Worm (Caenorhabditis elegans) whole organism, L3 larva: ENCODE data around the gene nhr-167.

Experiments
- R02D3.7 ChIP-seq: fragments of 150-350 bp; optimal IDR thresholded peaks from 2 replicates; lab custom pipeline; 2014; ENCODE audit warnings: missing biosample characterization, missing genetic modification characterization
- ZK546.5 ChIP-seq: sonication (generic microtip); optimal IDR thresholded peaks from 2 replicates; lab custom pipeline; 2017; ENCODE audit warnings: missing biosample characterization, missing genetic modification characterization
- aly-2 ChIP-seq: fragments of 150-350 bp; optimal IDR thresholded peaks from 2 replicates; lab custom pipeline; 2014; ENCODE audit warnings: missing biosample characterization, missing genetic modification characterization
- ama-1 ChIP-seq: fragments of 150-350 bp; optimal IDR thresholded peaks from 2 replicates; lab custom pipeline; 2018
- ceh-16 ChIP-seq: sonication (generic microtip); optimal IDR thresholded peaks from 2 replicates; lab custom pipeline; 2017; ENCODE audit warnings: missing biosample characterization, missing genetic modification characterization
- ceh-28 ChIP-seq: fragments of 150-350 bp; optimal IDR thresholded peaks from 2 replicates; lab custom pipeline; 2014; ENCODE audit warnings: missing biosample characterization, missing genetic modification reagents, missing genetic modification characterization
- ceh-82 ChIP-seq: fragments of 150-350 bp; optimal IDR thresholded peaks from 2 replicates; lab custom pipeline; 2014; ENCODE audit warnings: missing biosample characterization, missing genetic modification characterization
- daf-12 ChIP-seq: fragments of 150-350 bp; optimal IDR thresholded peaks from 2 replicates; lab custom pipeline; 2014; ENCODE audit warnings: missing biosample characterization, missing genetic modification reagents, missing genetic modification characterization
- egl-27 ChIP-seq: sonication (generic microtip); optimal IDR thresholded peaks from 4 replicates; lab custom pipeline; 2017; ENCODE audit warnings: missing biosample characterization, missing genetic modification reagents, missing genetic modification characterization
- elt-1 ChIP-seq: fragments of 150-350 bp; optimal IDR thresholded peaks from 2 replicates; lab custom pipeline; 2014; ENCODE audit warnings: missing biosample characterization, missing genetic modification characterization
- elt-2 ChIP-seq: sonication (generic microtip); optimal IDR thresholded peaks from 2 replicates; lab custom pipeline; 2016; ENCODE audit warnings: missing genetic modification reagents, mild to moderate bottlenecking, missing genetic modification characterization, missing compliant biosample characterization
- elt-3 ChIP-seq, 3 experiments: fragments of 150-350 bp in 1 of 3; sonication (generic microtip) in 2 of 3; optimal IDR thresholded peaks; 2 replicates in 2 of 3; 4 replicates in 1 of 3; lab custom pipeline; 2014 to 2017; ENCODE audit warnings: missing biosample characterization in 3 of 3, missing genetic modification characterization in 3 of 3
- fkh-2 ChIP-seq: fragments of 150-350 bp; optimal IDR thresholded peaks from 2 replicates; lab custom pipeline; 2014; ENCODE audit warnings: missing biosample characterization, missing genetic modification reagents, missing genetic modification characterization
- fos-1 ChIP-seq: fragments of 150-350 bp; optimal IDR thresholded peaks from 2 replicates; lab custom pipeline; 2014; ENCODE audit warnings: missing biosample characterization, missing genetic modification characterization
- hmg-11 ChIP-seq: sonication (generic microtip); optimal IDR thresholded peaks from 2 replicates; lab custom pipeline; 2016; ENCODE audit warnings: missing genetic modification characterization, missing compliant biosample characterization
- jun-1 ChIP-seq: fragments of 150-350 bp; optimal IDR thresholded peaks from 2 replicates; lab custom pipeline; 2014; ENCODE audit warnings: missing biosample characterization, missing genetic modification reagents, missing genetic modification characterization
- lin-15B ChIP-seq: fragments of 150-350 bp; optimal IDR thresholded peaks from 2 replicates; lab custom pipeline; 2014; ENCODE audit warnings: missing biosample characterization, missing genetic modification characterization
- lin-39 ChIP-seq: fragments of 150-350 bp; optimal IDR thresholded peaks from 2 replicates; lab custom pipeline; 2018; ENCODE audit warnings: missing biosample characterization, missing genetic modification reagents, missing genetic modification characterization
- lsy-12 ChIP-seq: sonication (generic microtip); optimal IDR thresholded peaks from 2 replicates; lab custom pipeline; 2016; ENCODE audit warnings: mild to moderate bottlenecking, missing genetic modification characterization, missing compliant biosample characterization
- mml-1 ChIP-seq: fragments of 150-350 bp; sonication (generic microtip); optimal IDR thresholded peaks from 3 replicates; lab custom pipeline; 2014; ENCODE audit warnings: missing biosample characterization, missing genetic modification characterization
- nfya-1 ChIP-seq: sonication (generic microtip); optimal IDR thresholded peaks from 2 replicates; lab custom pipeline; 2017; ENCODE audit warnings: missing genetic modification characterization, mild to moderate bottlenecking, missing compliant biosample characterization, antibody characterized with exemption, moderate library complexity; ENCODE audit not compliant: insufficient read depth
- nhr-11 ChIP-seq: fragments of 150-350 bp; optimal IDR thresholded peaks from 2 replicates; lab custom pipeline; 2014; ENCODE audit warnings: missing biosample characterization, missing genetic modification characterization
- nhr-12 ChIP-seq: fragments of 150-350 bp; optimal IDR thresholded peaks from 2 replicates; lab custom pipeline; 2014; ENCODE audit warnings: missing biosample characterization, missing genetic modification characterization
- nhr-23 ChIP-seq: fragments of 150-350 bp; optimal IDR thresholded peaks from 2 replicates; lab custom pipeline; 2014; ENCODE audit warnings: missing biosample characterization, missing genetic modification reagents, missing genetic modification characterization
- nhr-25 ChIP-seq: sonication (generic microtip); optimal IDR thresholded peaks from 2 replicates; lab custom pipeline; 2017; ENCODE audit warnings: missing biosample characterization, missing genetic modification characterization
- nhr-28 ChIP-seq: fragments of 150-350 bp; optimal IDR thresholded peaks from 2 replicates; lab custom pipeline; 2014; ENCODE audit warnings: missing biosample characterization, missing genetic modification characterization
- nhr-43 ChIP-seq: sonication (generic microtip); optimal IDR thresholded peaks from 2 replicates; lab custom pipeline; 2016; ENCODE audit warnings: mild to moderate bottlenecking, missing genetic modification characterization, missing compliant biosample characterization; ENCODE audit not compliant: poor library complexity, severe bottlenecking
- nhr-67 ChIP-seq: fragments of 150-350 bp; optimal IDR thresholded peaks from 2 replicates; lab custom pipeline; 2014; ENCODE audit warnings: missing biosample characterization, missing genetic modification characterization
- nhr-76 ChIP-seq: fragments of 150-350 bp; sonication (generic microtip); optimal IDR thresholded peaks from 5 replicates; lab custom pipeline; 2014; ENCODE audit warnings: missing biosample characterization, missing genetic modification characterization
- nhr-77 ChIP-seq: fragments of 150-350 bp; optimal IDR thresholded peaks from 2 replicates; lab custom pipeline; 2014; ENCODE audit warnings: missing biosample characterization, missing genetic modification characterization
- pha-4 ChIP-seq: fragments of 150-350 bp; optimal IDR thresholded peaks from 2 replicates; lab custom pipeline; 2014; ENCODE audit warnings: missing biosample characterization, missing genetic modification reagents, missing genetic modification characterization
- pqm-1 ChIP-seq: fragments of 150-350 bp; optimal IDR thresholded peaks from 2 replicates; lab custom pipeline; 2017; ENCODE audit warnings: missing biosample characterization, missing genetic modification characterization, inconsistent platforms
- sea-2 ChIP-seq: fragments of 150-350 bp; sonication (generic microtip); optimal IDR thresholded peaks from 4 replicates; lab custom pipeline; 2014; ENCODE audit warnings: missing biosample characterization, missing genetic modification reagents, missing genetic modification characterization
- skn-1 ChIP-seq: fragments of 150-350 bp; optimal IDR thresholded peaks from 2 replicates; lab custom pipeline; 2014; ENCODE audit warnings: missing biosample characterization, missing genetic modification characterization
- snpc-4 ChIP-seq: fragments of 150-350 bp; optimal IDR thresholded peaks from 2 replicates; lab custom pipeline; 2014; ENCODE audit warnings: missing biosample characterization, missing genetic modification characterization
- tbx-2 ChIP-seq: sonication (generic microtip); optimal IDR thresholded peaks from 2 replicates; lab custom pipeline; 2016; ENCODE audit warnings: mild to moderate bottlenecking, missing genetic modification characterization, missing compliant biosample characterization
- unc-39 ChIP-seq: sonication (generic microtip); optimal IDR thresholded peaks from 4 replicates; lab custom pipeline; 2017; ENCODE audit warnings: missing biosample characterization, missing genetic modification characterization
- unc-62 ChIP-seq: fragments of 150-350 bp; sonication (generic microtip); optimal IDR thresholded peaks from 4 replicates; lab custom pipeline; 2014; ENCODE audit warnings: missing biosample characterization, missing genetic modification reagents, missing genetic modification characterization
- zag-1 ChIP-seq: fragments of 150-350 bp; optimal IDR thresholded peaks from 2 replicates; lab custom pipeline; 2014; ENCODE audit warnings: missing biosample characterization, missing genetic modification characterization

Gene nhr-167

ce11 chrX:11965663-11966304 is 16.1 kb downstream of the nhr-167 start, which contains the start of gene sams-1 (continued):
- TF ChIP-seq nhr-76 (tag; lab: Kevin White, UChicago), result no peak
- TF ChIP-seq ceh-82 (tag; lab: Kevin White, UChicago), result no peak
- no peak for TF ChIP-seq tbx-2
- no peak for TF ChIP-seq lin-39 (tag; lab: Kevin White, UChicago)
- peak; percentile 39 for TF ChIP-seq pqm-1 (tag; lab: Kevin White, UChicago)
- TF ChIP-seq fos-1 (tag; lab: Kevin White, UChicago), result no peak
- peak; percentile 59 for TF ChIP-seq ama-1 (lab: Kevin White, UChicago)
- TF ChIP-seq lin-15B (tag; lab: Kevin White, UChicago), result no peak
- TF ChIP-seq elt-3 (tag; optimal IDR thresholded peaks at IDR 0.05; lab: Kevin White, UChicago), result peak in 1 of 3 experiments; percentile 29
- TF ChIP-seq aly-2 (tag; lab: Kevin White, UChicago), result no peak
- TF ChIP-seq nhr-12, result no peak
- TF ChIP-seq nhr-43, result peak; percentile 32
- no peak for TF ChIP-seq mml-1 (tag; lab: Kevin White, UChicago)
- TF ChIP-seq elt-2 (tag; lab: Kevin White, UChicago), result peak; percentile 75
- no peak for TF ChIP-seq nhr-67 (tag; lab: Kevin White, UChicago)
- TF ChIP-seq fkh-2, result no peak
- no peak for TF ChIP-seq R02D3.7
- no peak for TF ChIP-seq zag-1
- no peak for TF ChIP-seq nhr-28 (tag; lab: Kevin White, UChicago)
- TF ChIP-seq egl-27 (tag; lab: Kevin White, UChicago), result no peak
- TF ChIP-seq pha-4, result no peak
- no peak for TF ChIP-seq unc-62
- TF ChIP-seq, all 47 proteins: peak for 9

DNA sequence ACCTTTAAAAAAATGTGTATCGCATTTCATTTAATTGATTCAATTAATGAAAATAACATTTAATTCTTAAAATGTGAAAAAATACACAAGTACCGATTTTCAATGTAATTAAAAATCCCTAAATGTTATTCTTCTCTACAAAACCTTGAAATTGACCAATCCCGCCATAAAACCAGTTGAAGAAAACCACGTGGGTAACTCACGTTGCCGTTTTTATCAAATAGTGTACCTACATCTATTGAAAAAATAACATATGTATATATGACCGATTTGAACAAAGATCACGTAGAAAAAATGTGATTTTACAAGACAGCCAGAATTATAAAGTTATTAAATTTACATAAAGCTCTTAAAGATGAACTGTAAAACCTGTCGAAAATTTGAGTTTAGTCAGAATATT is 16.7 kb downstream of the nhr-167 start:
- TF ChIP-seq aly-2 (tag; lab: Kevin White, UChicago), result no peak
- TF ChIP-seq nhr-23, result peak; percentile 3
- TF ChIP-seq hmg-11 (tag; lab: Kevin White, UChicago), result no peak

- no peak for TF ChIP-seq nhr-76 (tag; lab: Kevin White, UChicago)
- peak; percentile 0 for TF ChIP-seq nfya-1 (tag; lab: Kevin White, UChicago)
- TF ChIP-seq nhr-11 (tag; lab: Kevin White, UChicago), result no peak
- TF ChIP-seq unc-39 (tag; lab: Kevin White, UChicago), result no peak
- no peak for TF ChIP-seq lsy-12 (tag; lab: Kevin White, UChicago)
- no peak for TF ChIP-seq lin-39 (tag; lab: Kevin White, UChicago)
- peak; percentile 10 for TF ChIP-seq nhr-43
- TF ChIP-seq lin-15B (tag; lab: Kevin White, UChicago), result no peak
- TF ChIP-seq pqm-1 (tag; lab: Kevin White, UChicago), result peak; percentile 93
- TF ChIP-seq elt-1 (tag; lab: Kevin White, UChicago), result no peak
- peak in 1 of 3 experiments; percentile 19 for TF ChIP-seq elt-3 (tag; optimal IDR thresholded peaks at IDR 0.05; lab: Kevin White, UChicago)
- TF ChIP-seq nhr-12, result no peak
- no peak for TF ChIP-seq skn-1 (tag; lab: Kevin White, UChicago)
- no peak for TF ChIP-seq aly-2 (tag; lab: Kevin White, UChicago)
- TF ChIP-seq elt-2 (tag; lab: Kevin White, UChicago), result peak; percentile 83
- TF ChIP-seq fos-1 (tag; lab: Kevin White, UChicago), result peak; percentile 40
Measured at ce11 chrX:11964555-11964954, 17.3 kb downstream of the nhr-167 start.

- TF ChIP-seq elt-1 (tag; lab: Kevin White, UChicago) (peak; percentile 74), pha-4 (no peak), nhr-23 (peak; percentile 27), nhr-25 (tag; lab: Kevin White, UChicago) (peak; percentile 47), elt-2 (tag; lab: Kevin White, UChicago) (no peak)
Measured at ce11 chrX:11963659-11964058, 18.2 kb downstream of the nhr-167 start.

DNA sequence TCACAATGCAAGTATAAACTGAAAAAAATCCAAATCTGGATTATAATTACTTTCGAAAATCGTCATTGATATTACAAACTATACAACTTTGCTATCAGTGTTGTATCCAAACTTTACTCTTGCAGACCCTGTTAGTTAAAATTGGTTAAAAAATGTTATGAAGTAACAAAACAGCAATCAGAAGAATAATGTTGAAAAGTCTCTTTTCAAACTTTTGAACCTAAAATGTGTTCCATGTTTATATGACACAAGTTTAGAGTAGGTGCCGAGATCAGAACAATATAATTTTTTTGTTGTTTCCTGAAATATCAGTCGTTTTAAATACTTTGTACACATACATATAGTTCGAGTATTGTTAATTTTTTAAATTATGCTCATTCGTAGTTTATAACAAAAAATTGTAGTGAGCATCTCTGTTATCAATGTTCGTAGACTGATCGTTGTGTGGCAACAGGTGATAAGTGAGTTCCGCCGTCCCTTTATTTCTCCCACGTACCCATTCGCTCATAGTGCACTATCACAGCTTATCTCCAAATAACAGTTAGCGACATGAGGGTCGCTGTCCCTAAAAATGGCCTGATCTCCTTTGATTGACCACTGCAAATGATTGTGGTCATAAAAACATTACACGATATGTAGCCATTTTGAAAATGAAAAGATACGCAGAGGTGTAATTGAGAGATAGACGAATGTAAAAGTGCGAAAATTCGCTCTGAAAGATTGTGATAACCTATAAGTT is 19.7 kb downstream of the nhr-167 start:
- TF ChIP-seq ceh-16 (tag; lab: Kevin White, UChicago) (no peak), ceh-28 (no peak), nhr-77 (no peak), sea-2 (GFP tag; lab: Kevin White, UChicago) (no peak), nhr-76 (tag; lab: Kevin White, UChicago) (no peak), elt-3 (tag; optimal IDR thresholded peaks at IDR 0.05; lab: Kevin White, UChicago) (peak in 2 of 3 experiments; percentile 22 to 68), snpc-4 (tag; lab: Kevin White, UChicago) (no peak), pqm-1 (tag; lab: Kevin White, UChicago) (peak; percentile 54), daf-12 (tag; lab: Kevin White, UChicago) (no peak), jun-1 (peak; percentile 33), unc-62 (no peak), fos-1 (tag; lab: Kevin White, UChicago) (no peak), aly-2 (tag; lab: Kevin White, UChicago) (no peak), lsy-12 (tag; lab: Kevin White, UChicago) (no peak), nhr-43 (no peak), mml-1 (tag; lab: Kevin White, UChicago) (no peak), elt-1 (tag; lab: Kevin White, UChicago) (no peak), zag-1 (no peak), pha-4 (no peak), tbx-2 (no peak), nhr-67 (tag; lab: Kevin White, UChicago) (no peak), unc-39 (tag; lab: Kevin White, UChicago) (no peak), nhr-23 (no peak), nhr-11 (tag; lab: Kevin White, UChicago) (no peak), ZK546.5 (tag; lab: Kevin White, UChicago) (no peak), fkh-2 (no peak)
